Fruit fly (Drosophila melanogaster): Measurements from ENCODE around the gene CG10654.

Gene CG10654

DNA sequence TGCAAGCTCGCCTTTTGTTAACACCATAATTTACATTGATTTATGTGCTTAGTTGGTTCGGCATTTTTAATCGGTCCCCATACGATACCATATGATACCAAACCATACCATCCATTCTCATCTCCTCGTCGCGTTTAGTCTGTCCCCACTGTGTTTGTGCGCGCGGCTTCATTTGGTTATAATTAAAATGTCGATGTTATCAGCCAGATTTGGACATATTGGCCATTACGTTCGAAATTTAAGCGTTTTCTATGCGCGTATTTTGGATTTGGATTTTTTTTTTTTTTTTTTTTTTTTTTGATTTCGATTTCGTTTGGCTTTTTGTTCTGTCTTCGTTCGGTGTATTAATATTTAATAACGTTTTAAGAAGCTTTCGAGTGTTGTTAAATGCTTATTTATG lies 45.7 kb downstream of the CG10654 start (continued):
- peak; percentile 77 for TF ChIP-seq Blimp-1 (GFP tag; optimal IDR thresholded peaks at IDR 0.05)
- TF ChIP-seq CG11398 (GFP tag; optimal IDR thresholded peaks at IDR 0.05): no peak
- TF ChIP-seq peb (GFP tag; IDR thresholded peaks at IDR 0.05): no peak
- peak; percentile 80 for TF ChIP-seq grau (tag; optimal IDR thresholded peaks at IDR 0.05)
- TF ChIP-seq Awh (GFP tag; IDR thresholded peaks at IDR 0.05): peak; percentile 87
- TF ChIP-seq abd-A (tag; optimal IDR thresholded peaks at IDR 0.05): peak; percentile 97
- no peak for TF ChIP-seq pho (GFP tag; optimal IDR thresholded peaks at IDR 0.05)
- TF ChIP-seq gfzf (GFP tag; optimal IDR thresholded peaks at IDR 0.05): no peak
- no peak for TF ChIP-seq Fer1 (GFP tag; optimal IDR thresholded peaks at IDR 0.05)
- TF ChIP-seq CG10321 (GFP tag; IDR thresholded peaks at IDR 0.05): no peak
- TF ChIP-seq row (GFP tag; IDR thresholded peaks at IDR 0.05): 0 out of 3 replicates have a peak, but pooled peaks have one; percentile 23
- TF ChIP-seq ems (GFP tag; optimal IDR thresholded peaks at IDR 0.05): no peak
- no peak for TF ChIP-seq CG13424 (tag; optimal IDR thresholded peaks at IDR 0.05)
- peak; percentile 16 for TF ChIP-seq sd (tag; optimal IDR thresholded peaks at IDR 0.05)
- no peak for TF ChIP-seq CG10565 (GFP tag; optimal IDR thresholded peaks at IDR 0.05)
- TF ChIP-seq fru (optimal IDR thresholded peaks at IDR 0.05): no peak
- no peak for TF ChIP-seq ftz-f1 (GFP tag; optimal IDR thresholded peaks at IDR 0.05)
- no peak for TF ChIP-seq pum (GFP tag; optimal IDR thresholded peaks at IDR 0.05)

DNA sequence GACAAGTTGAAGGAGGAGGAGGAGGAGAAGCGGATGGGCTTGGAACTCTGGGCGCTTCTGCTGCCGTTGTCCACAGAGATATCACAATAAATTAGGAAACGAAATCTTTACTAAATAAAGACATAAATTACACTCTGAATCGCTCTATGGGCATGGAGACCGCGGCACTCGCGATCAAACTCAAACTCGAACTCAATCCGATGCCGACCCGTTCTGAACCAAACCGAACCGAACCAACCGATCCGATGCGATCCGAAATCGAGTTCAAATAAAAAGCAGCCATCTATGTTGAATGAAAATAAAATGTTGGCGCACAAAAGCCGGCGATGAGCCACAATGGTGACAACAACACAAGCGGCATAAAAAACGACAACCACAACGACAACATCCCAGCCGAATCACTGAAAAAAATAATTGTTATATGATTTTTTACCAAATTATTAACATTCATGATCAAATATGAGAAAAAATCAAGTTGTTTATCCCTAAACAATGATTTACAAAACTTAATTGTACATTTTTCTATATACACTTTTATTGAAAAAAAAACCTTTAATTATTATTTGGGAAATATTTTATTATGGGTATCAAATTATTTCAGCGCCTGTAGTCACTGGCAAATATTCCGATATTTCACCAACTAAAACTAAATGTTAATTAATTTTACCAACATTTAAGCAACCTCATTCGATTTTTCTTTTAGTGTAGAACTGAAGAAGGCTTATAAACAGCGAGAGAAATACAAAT lies 50.6 kb downstream of the CG10654 start:
- TF ChIP-seq CG7372 (GFP tag; IDR thresholded peaks at IDR 0.05): no peak
- TF ChIP-seq Ssrp (tag; optimal IDR thresholded peaks at IDR 0.05): peak; percentile 90
- TF ChIP-seq B-H1 (GFP tag; IDR thresholded peaks at IDR 0.05): no peak
- peak; percentile 81 for TF ChIP-seq CG13775 (GFP tag; optimal IDR thresholded peaks at IDR 0.05)
- TF ChIP-seq bigmax (GFP tag; optimal IDR thresholded peaks at IDR 0.05): no peak
- TF ChIP-seq CG4360 (GFP tag; IDR thresholded peaks at IDR 0.05): 0 out of 2 replicates have a peak, but pooled peaks have one; percentile 6
- no peak for TF ChIP-seq sug (tag; optimal IDR thresholded peaks at IDR 0.05)
- peak; percentile 60 for TF ChIP-seq CG12155 (GFP tag; optimal IDR thresholded peaks at IDR 0.05)
- TF ChIP-seq CG8388 (GFP tag; optimal IDR thresholded peaks at IDR 0.05): peak; percentile 92
- no peak for TF ChIP-seq CG7963 (GFP tag; IDR thresholded peaks at IDR 0.05; ENCODE audit: partially characterized antibody)
- TF ChIP-seq z (GFP tag; IDR thresholded peaks at IDR 0.05): peak; percentile 62; the same call in 1 of the 3 replicates
- TF ChIP-seq CG3726 (GFP tag; IDR thresholded peaks at IDR 0.05): no peak; the same call in 2 of the 3 replicates
- TF ChIP-seq CG3163 (GFP tag; optimal IDR thresholded peaks at IDR 0.05): no peak
- no peak for TF ChIP-seq repo (GFP tag; optimal IDR thresholded peaks at IDR 0.05)
- TF ChIP-seq CG6175 (GFP tag; IDR thresholded peaks at IDR 0.05): no peak
- TF ChIP-seq CG4854 (GFP tag; optimal IDR thresholded peaks at IDR 0.05): peak; percentile 53
- TF ChIP-seq CG13296 (GFP tag; optimal IDR thresholded peaks at IDR 0.05): peak; percentile 49
- TF ChIP-seq CG11560 (tag; IDR thresholded peaks at IDR 0.05): no peak
- peak; percentile 53 for TF ChIP-seq ac (GFP tag; optimal IDR thresholded peaks at IDR 0.05)
- TF ChIP-seq CG15696 (tag; optimal IDR thresholded peaks at IDR 0.05): peak; percentile 89
- TF ChIP-seq Rx (GFP tag; IDR thresholded peaks at IDR 0.05): no peak
- no peak for TF ChIP-seq vnd (GFP tag; IDR thresholded peaks at IDR 0.05; ENCODE audit: partially characterized antibody)
- TF ChIP-seq CG6765 (GFP tag; optimal IDR thresholded peaks at IDR 0.05): peak; percentile 8
- TF ChIP-seq Bteb2 (GFP tag; optimal IDR thresholded peaks at IDR 0.05): peak; percentile 49
- TF ChIP-seq CG8281 (tag; optimal IDR thresholded peaks at IDR 0.05): peak; percentile 59
- no peak for TF ChIP-seq CG1647 (GFP tag; optimal IDR thresholded peaks at IDR 0.05)
- no peak for TF ChIP-seq CG13894 (tag; optimal IDR thresholded peaks at IDR 0.05)
- TF ChIP-seq zen2 (GFP tag; IDR thresholded peaks at IDR 0.05; ENCODE audit: partially characterized antibody): no peak
- TF ChIP-seq CG12104 (GFP tag; optimal IDR thresholded peaks at IDR 0.05): peak; percentile 72
- no peak for TF ChIP-seq ERR (GFP tag; optimal IDR thresholded peaks at IDR 0.05)
- peak; percentile 48 for TF ChIP-seq CG12219 (GFP tag; optimal IDR thresholded peaks at IDR 0.05)
- no peak for TF ChIP-seq schlank (tag; optimal IDR thresholded peaks at IDR 0.05)
